Worm (Caenorhabditis elegans): Measurements from ENCODE around the gene Y38H6C.25.
A peak's percentile ranks its signal among the peaks of the same experiment; 100 is the strongest.

Gene Y38H6C.25

ce11 chrV:20497537-20497936, 21.5 kb upstream of the Y38H6C.25 start (continued):
- TF ChIP-seq zfh-2 (GFP tag; conservative IDR thresholded peaks at IDR 0.05), result no peak
- TF ChIP-seq nhr-80 (tag; optimal IDR thresholded peaks at IDR 0.05), result peak; percentile 61
- TF ChIP-seq lsl-1 (GFP tag; optimal IDR thresholded peaks at IDR 0.05), result no peak
- no peak for TF ChIP-seq aptf-3 (GFP tag; IDR thresholded peaks at IDR 0.05)
- no peak for TF ChIP-seq pha-4 (tag; optimal IDR thresholded peaks at IDR 0.05)
- TF ChIP-seq chd-7 (tag; optimal IDR thresholded peaks at IDR 0.05), result peak; percentile 71
- TF ChIP-seq madf-6 (GFP tag; IDR thresholded peaks at IDR 0.05), result peak; percentile 67
- no peak for TF ChIP-seq T26A5.8 (tag; optimal IDR thresholded peaks at IDR 0.05)
- TF ChIP-seq F10E7.11 (tag; optimal IDR thresholded peaks at IDR 0.05), result peak; percentile 41
- TF ChIP-seq akir-1 (GFP tag; optimal IDR thresholded peaks at IDR 0.05), result no peak
- TF ChIP-seq F33H1.4 (GFP tag; IDR thresholded peaks at IDR 0.05), result 0 out of 2 replicates have a peak, but pooled peaks have one; percentile 14
- TF ChIP-seq Y53F4B.3 (GFP tag; IDR thresholded peaks at IDR 0.05), result no peak
- TF ChIP-seq pbrm-1 (GFP tag; IDR thresholded peaks at IDR 0.05), result peak; percentile 75
- TF ChIP-seq F22D6.2 (tag; optimal IDR thresholded peaks at IDR 0.05), result no peak
- TF ChIP-seq tlf-1 (GFP tag; optimal IDR thresholded peaks at IDR 0.05), result peak; percentile 67
- peak; percentile 42; the same call in 1 of the 2 replicates for TF ChIP-seq cebp-2 (GFP tag; IDR thresholded peaks at IDR 0.05)
- TF ChIP-seq ztf-25 (GFP tag; IDR thresholded peaks at IDR 0.05), result no peak
- peak; percentile 30 for TF ChIP-seq B0035.1 (tag; optimal IDR thresholded peaks at IDR 0.05)
- 0 out of 2 replicates have a peak, but pooled peaks have one; percentile 60 for TF ChIP-seq bed-1 (GFP tag; IDR thresholded peaks at IDR 0.05)
- TF ChIP-seq dpl-1 (GFP tag; optimal IDR thresholded peaks at IDR 0.05), result no peak
- peak; percentile 92 for TF ChIP-seq repo-1 (tag; optimal IDR thresholded peaks at IDR 0.05)
- TF ChIP-seq ceh-91 (GFP tag; IDR thresholded peaks at IDR 0.05), result peak; percentile 42; the same call in 1 of the 2 replicates
- no peak for TF ChIP-seq Y67H2A.10 (GFP tag; conservative IDR thresholded peaks at IDR 0.05)
- TF ChIP-seq ekl-4 (GFP tag; IDR thresholded peaks at IDR 0.05), result peak; percentile 43; the same call in 1 of the 2 replicates
- TF ChIP-seq nhr-179 (tag; optimal IDR thresholded peaks at IDR 0.05), result peak; percentile 4
- peak; percentile 89 for TF ChIP-seq B0336.3 (GFP tag; IDR thresholded peaks at IDR 0.05)
- TF ChIP-seq unc-130 (GFP tag; optimal IDR thresholded peaks at IDR 0.05), result no peak
- peak; percentile 57 for TF ChIP-seq lin-54 (GFP tag; optimal IDR thresholded peaks at IDR 0.05)
- TF ChIP-seq B0019.2 (GFP tag; conservative IDR thresholded peaks at IDR 0.05), result no peak
- no peak for TF ChIP-seq ama-1 (optimal IDR thresholded peaks at IDR 0.05)
- TF ChIP-seq ama-1 (GFP tag; optimal IDR thresholded peaks at IDR 0.05), result no peak
- no peak for TF ChIP-seq ztf-3 (GFP tag; optimal IDR thresholded peaks at IDR 0.05)
- TF ChIP-seq madf-3 (GFP tag; IDR thresholded peaks at IDR 0.05), result 0 out of 2 replicates have a peak, but pooled peaks have one; percentile 51
- TF ChIP-seq atf-7 (tag; optimal IDR thresholded peaks at IDR 0.05), result peak; percentile 80
- TF ChIP-seq Y79H2A.3 (GFP tag; conservative IDR thresholded peaks at IDR 0.05), result no peak
- TF ChIP-seq lin-40 (tag; optimal IDR thresholded peaks at IDR 0.05), result peak; percentile 35
- TF ChIP-seq ceh-79 (tag; optimal IDR thresholded peaks at IDR 0.05), result peak; percentile 25
- 0 out of 2 replicates have a peak, but pooled peaks have one; percentile 56 for TF ChIP-seq Y95B8A.8 (GFP tag; IDR thresholded peaks at IDR 0.05)
- 0 out of 2 replicates have a peak, but pooled peaks have one; percentile 27 for TF ChIP-seq nfyb-1 (GFP tag; IDR thresholded peaks at IDR 0.05)
- TF ChIP-seq hrde-1 (tag; optimal IDR thresholded peaks at IDR 0.05; ENCODE audit: borderline replicate concordance), result no peak
- no peak for TF ChIP-seq ztf-26 (tag; optimal IDR thresholded peaks at IDR 0.05)
- no peak for TF ChIP-seq ztf-6 (GFP tag; IDR thresholded peaks at IDR 0.05)
- 0 out of 2 replicates have a peak, but pooled peaks have one; percentile 9 for TF ChIP-seq hmg-20 (GFP tag; IDR thresholded peaks at IDR 0.05)
- peak; percentile 21 for TF ChIP-seq athp-1 (tag; optimal IDR thresholded peaks at IDR 0.05)
- peak; percentile 49 for TF ChIP-seq madf-10 (tag; optimal IDR thresholded peaks at IDR 0.05)
- TF ChIP-seq let-526 (GFP tag; IDR thresholded peaks at IDR 0.05), result 0 out of 2 replicates have a peak, but pooled peaks have one; percentile 31
- TF ChIP-seq snpc-4 (GFP tag; optimal IDR thresholded peaks at IDR 0.05), result no peak
- peak in 1 of 4 experiments; percentile 23 for TF ChIP-seq snpc-4 (tag; optimal IDR thresholded peaks at IDR 0.05)
- no peak for TF ChIP-seq somi-1 (GFP tag; optimal IDR thresholded peaks at IDR 0.05)
- TF ChIP-seq mes-4 (tag; optimal IDR thresholded peaks at IDR 0.05), result no peak

Measured in whole organism, young adult.